Worm (Caenorhabditis elegans) whole organism, L2 larva: Measurements from ENCODE around the gene F11A5.18.

Experiments
- C34F6.9 ChIP-seq: fragments of 150-350 bp; optimal IDR thresholded peaks from 2 replicates; lab custom pipeline; 2014; ENCODE audit warnings: missing biosample characterization, missing genetic modification characterization
- ZK546.5 ChIP-seq: sonication (generic microtip); optimal IDR thresholded peaks from 2 replicates; lab custom pipeline; 2017; ENCODE audit warnings: missing biosample characterization, missing genetic modification characterization
- alr-1 ChIP-seq: fragments of 150-350 bp; optimal IDR thresholded peaks from 2 replicates; lab custom pipeline; 2014; ENCODE audit warnings: missing biosample characterization, missing genetic modification characterization
- aly-2 ChIP-seq: fragments of 150-350 bp; optimal IDR thresholded peaks from 2 replicates; lab custom pipeline; 2014; ENCODE audit warnings: missing biosample characterization, missing genetic modification characterization
- ama-1 ChIP-seq: fragments of 150-350 bp; optimal IDR thresholded peaks from 2 replicates; lab custom pipeline; 2018; ENCODE audit warnings: inconsistent platforms
- blmp-1 ChIP-seq: sonication (generic microtip); optimal IDR thresholded peaks from 2 replicates; lab custom pipeline; 2017; ENCODE audit warnings: missing genetic modification characterization, mild to moderate bottlenecking, missing compliant biosample characterization, antibody characterized with exemption, moderate library complexity; ENCODE audit not compliant: insufficient read depth
- ceh-16 ChIP-seq: fragments of 150-350 bp; optimal IDR thresholded peaks from 2 replicates; lab custom pipeline; 2014; ENCODE audit warnings: missing biosample characterization, missing genetic modification characterization
- crh-2 ChIP-seq: sonication (generic microtip); optimal IDR thresholded peaks from 2 replicates; lab custom pipeline; 2017; ENCODE audit warnings: missing biosample characterization, missing genetic modification characterization
- dmd-4 ChIP-seq: sonication (generic microtip); optimal IDR thresholded peaks from 2 replicates; lab custom pipeline; 2017; ENCODE audit warnings: missing biosample characterization, missing genetic modification characterization
- egl-27 ChIP-seq: sonication (generic microtip); optimal IDR thresholded peaks from 3 replicates; lab custom pipeline; 2017; ENCODE audit warnings: missing biosample characterization, missing genetic modification reagents, missing genetic modification characterization
- fos-1 ChIP-seq: fragments of 150-350 bp; optimal IDR thresholded peaks from 2 replicates; lab custom pipeline; 2014; ENCODE audit warnings: missing biosample characterization, missing genetic modification characterization
- gmeb-1 ChIP-seq: fragments of 150-350 bp; optimal IDR thresholded peaks from 2 replicates; lab custom pipeline; 2014; ENCODE audit warnings: missing biosample characterization, missing genetic modification characterization
- lin-11 ChIP-seq: fragments of 150-350 bp; sonication (generic microtip); optimal IDR thresholded peaks from 2 replicates; lab custom pipeline; 2014; ENCODE audit warnings: missing biosample characterization, missing genetic modification characterization, inconsistent platforms, mixed read lengths
- lin-13 ChIP-seq: fragments of 150-350 bp; optimal IDR thresholded peaks from 2 replicates; lab custom pipeline; 2014; ENCODE audit warnings: missing biosample characterization, missing genetic modification reagents, missing genetic modification characterization
- lin-39 ChIP-seq: fragments of 150-350 bp; optimal IDR thresholded peaks from 2 replicates; lab custom pipeline; 2014; ENCODE audit warnings: missing biosample characterization, missing genetic modification reagents, missing genetic modification characterization
- lsy-2 ChIP-seq, 2 experiments: fragments of 150-350 bp in 1 of 2; sonication (generic microtip) in 1 of 2; optimal IDR thresholded peaks; 2 replicates each; lab custom pipeline; 2014 to 2017; ENCODE audit warnings: missing biosample characterization in 2 of 2, missing genetic modification characterization in 2 of 2
- mab-5 ChIP-seq: fragments of 150-350 bp; optimal IDR thresholded peaks from 2 replicates; lab custom pipeline; 2014; ENCODE audit warnings: missing biosample characterization, missing genetic modification characterization
- nhr-10 ChIP-seq: sonication (generic microtip); optimal IDR thresholded peaks from 2 replicates; lab custom pipeline; 2017; ENCODE audit warnings: missing biosample characterization, missing genetic modification characterization
- nhr-11 ChIP-seq: fragments of 150-350 bp; optimal IDR thresholded peaks from 2 replicates; lab custom pipeline; 2014; ENCODE audit warnings: missing biosample characterization, missing genetic modification characterization
- nhr-12 ChIP-seq: fragments of 150-350 bp; optimal IDR thresholded peaks from 2 replicates; lab custom pipeline; 2014; ENCODE audit warnings: missing biosample characterization, missing genetic modification characterization
- nhr-129 ChIP-seq: fragments of 150-350 bp; optimal IDR thresholded peaks from 2 replicates; lab custom pipeline; 2014; ENCODE audit warnings: missing biosample characterization, missing genetic modification characterization
- nhr-21 ChIP-seq: fragments of 150-350 bp; optimal IDR thresholded peaks from 2 replicates; lab custom pipeline; 2014; ENCODE audit warnings: missing biosample characterization, missing genetic modification characterization
- nhr-23 ChIP-seq: fragments of 150-350 bp; optimal IDR thresholded peaks from 2 replicates; lab custom pipeline; 2014; ENCODE audit warnings: missing biosample characterization, missing genetic modification reagents, missing genetic modification characterization
- nhr-25 ChIP-seq: fragments of 150-350 bp; sonication (generic microtip); optimal IDR thresholded peaks from 3 replicates; lab custom pipeline; 2014; ENCODE audit warnings: missing biosample characterization, missing genetic modification characterization
- peb-1 ChIP-seq: fragments of 150-350 bp; optimal IDR thresholded peaks from 2 replicates; lab custom pipeline; 2014; ENCODE audit warnings: missing biosample characterization, missing genetic modification characterization
- sem-4 ChIP-seq: fragments of 150-350 bp; optimal IDR thresholded peaks from 2 replicates; lab custom pipeline; 2014; ENCODE audit warnings: missing biosample characterization, missing genetic modification reagents, missing genetic modification characterization
- skn-1 ChIP-seq: sonication (generic microtip); optimal IDR thresholded peaks from 2 replicates; lab custom pipeline; 2017; ENCODE audit warnings: missing biosample characterization, missing genetic modification characterization
- sma-9 ChIP-seq, 2 experiments: fragments of 150-350 bp in 1 of 2; sonication (generic microtip) in 1 of 2; optimal IDR thresholded peaks; 2 replicates each; lab custom pipeline; 2014 to 2016; ENCODE audit warnings: missing genetic modification characterization in 2 of 2, mild to moderate bottlenecking in 1 of 2, missing biosample characterization in 1 of 2, missing compliant biosample characterization in 1 of 2, missing genetic modification reagents in 1 of 2, moderate library complexity in 1 of 2
- snpc-4 ChIP-seq: fragments of 150-350 bp; optimal IDR thresholded peaks from 2 replicates; lab custom pipeline; 2014; ENCODE audit warnings: missing biosample characterization, missing genetic modification characterization
- unc-39 ChIP-seq: fragments of 150-350 bp; optimal IDR thresholded peaks from 2 replicates; lab custom pipeline; 2014; ENCODE audit warnings: missing biosample characterization, missing genetic modification characterization
- unc-55 ChIP-seq: fragments of 150-350 bp; sonication (generic microtip); optimal IDR thresholded peaks from 3 replicates; lab custom pipeline; 2014; ENCODE audit warnings: missing biosample characterization, missing genetic modification reagents, missing genetic modification characterization
- unc-62 ChIP-seq: fragments of 150-350 bp; optimal IDR thresholded peaks from 2 replicates; lab custom pipeline; 2014; ENCODE audit warnings: missing biosample characterization, missing genetic modification reagents, missing genetic modification characterization
- zag-1 ChIP-seq: fragments of 150-350 bp; optimal IDR thresholded peaks from 2 replicates; lab custom pipeline; 2014; ENCODE audit warnings: missing biosample characterization, missing genetic modification characterization
- ztf-1 ChIP-seq: fragments of 200-800 bp; sonication (Bioruptor generic); conservative IDR thresholded peaks from 2 replicates; pipeline ENCODE4 v1.3.6; 2022; ENCODE audit warnings: missing genetic modification characterization, missing compliant biosample characterization
- ztf-4 ChIP-seq: fragments of 150-350 bp; optimal IDR thresholded peaks from 2 replicates; lab custom pipeline; 2014; ENCODE audit warnings: missing biosample characterization, missing genetic modification characterization

Gene F11A5.18

ce11 chrV:16182110-16182509 is 20.6 kb upstream of the F11A5.18 start, which contains the start of gene srz-13:
Gene srz-13 (plus strand): TSS chrV:16182410.
- TF ChIP-seq nhr-10 (no peak), unc-39 (tag; lab: Kevin White, UChicago) (no peak), lin-13 (GFP tag; lab: Kevin White, UChicago) (no peak), lsy-2 (tag; optimal IDR thresholded peaks at IDR 0.05; lab: Kevin White, UChicago) (no peak), ztf-4 (tag; lab: Kevin White, UChicago) (no peak), aly-2 (no peak), lin-39 (tag; lab: Kevin White, UChicago) (no peak), gmeb-1 (tag; lab: Kevin White, UChicago) (no peak)

DNA sequence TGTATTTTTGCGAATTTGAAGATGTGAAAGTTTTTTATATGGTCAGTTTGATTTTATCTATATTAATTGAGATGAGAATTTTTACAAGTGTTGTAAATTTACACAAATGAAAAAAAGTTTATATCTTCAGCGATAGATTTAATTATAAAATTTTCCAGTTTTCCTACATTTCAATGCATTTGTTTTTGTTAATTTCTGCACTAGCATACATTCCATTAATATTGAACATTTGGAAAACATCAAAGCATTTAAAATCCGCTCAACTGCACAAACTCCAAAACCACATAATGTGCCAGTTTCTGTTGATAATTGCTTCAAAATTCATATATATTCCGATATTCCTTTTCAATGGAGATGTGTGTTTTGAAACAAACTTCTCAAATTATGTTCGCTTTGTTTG is 19.8 kb upstream of the F11A5.18 start, which contains the start of gene srh-277:
Gene srh-277 (plus strand): TSS at position 301 of the 400 bp plus-strand sequence.
- TF ChIP-seq lin-11 (tag; lab: Kevin White, UChicago) (no peak), C34F6.9 (tag; lab: Kevin White, UChicago) (no peak), lin-39 (tag; lab: Kevin White, UChicago) (no peak), gmeb-1 (tag; lab: Kevin White, UChicago) (no peak), nhr-10 (no peak), nhr-25 (tag; lab: Kevin White, UChicago) (no peak), sma-9 (GFP tag; optimal IDR thresholded peaks at IDR 0.05; lab: Kevin White, UChicago) (no peak), sma-9 (tag; optimal IDR thresholded peaks at IDR 0.05; lab: Kevin White, UChicago) (no peak), nhr-12 (no peak), zag-1 (tag; lab: Kevin White, UChicago) (no peak)

ce11 chrV:16183357-16183756 is 19.4 kb upstream of the F11A5.18 start, which contains the start of gene srz-14:
Gene srz-14 (plus strand): TSS chrV:16183657.
- no peak for TF ChIP-seq zag-1 (tag; lab: Kevin White, UChicago)
- TF ChIP-seq aly-2 = no peak
- TF ChIP-seq egl-27 = no peak
- TF ChIP-seq nhr-11 = no peak
- TF ChIP-seq lin-39 (tag; lab: Kevin White, UChicago) = no peak
- no peak for TF ChIP-seq ceh-16 (tag; lab: Kevin White, UChicago)
- TF ChIP-seq lin-13 (GFP tag; lab: Kevin White, UChicago) = no peak
- no peak for TF ChIP-seq fos-1 (tag; lab: Kevin White, UChicago)
- TF ChIP-seq lsy-2 (tag; optimal IDR thresholded peaks at IDR 0.05; lab: Kevin White, UChicago) = no peak
- TF ChIP-seq blmp-1 = no peak
- TF ChIP-seq ztf-4 (tag; lab: Kevin White, UChicago) = no peak
- no peak for TF ChIP-seq nhr-25 (tag; lab: Kevin White, UChicago)
- TF ChIP-seq crh-2 = no peak
- no peak for TF ChIP-seq peb-1 (tag; lab: Kevin White, UChicago)
- TF ChIP-seq nhr-23 = no peak
- no peak for TF ChIP-seq skn-1 (tag; lab: Kevin White, UChicago)
- TF ChIP-seq ztf-1 (GFP tag; lab: Robert Waterston, UW) = no peak
- no peak for TF ChIP-seq ama-1
- no peak for TF ChIP-seq dmd-4 (tag; lab: Kevin White, UChicago)

ce11 chrV:16190485-16190884 is 12.2 kb upstream of the F11A5.18 start, which contains the start of gene srh-281:
Gene srh-281 (plus strand): TSS chrV:16190785.
- TF ChIP-seq nhr-10 (no peak), mab-5 (no peak), sem-4 (no peak), dmd-4 (tag; lab: Kevin White, UChicago) (no peak), alr-1 (tag; lab: Kevin White, UChicago) (no peak), ZK546.5 (no peak), ztf-4 (tag; lab: Kevin White, UChicago) (no peak)

DNA sequence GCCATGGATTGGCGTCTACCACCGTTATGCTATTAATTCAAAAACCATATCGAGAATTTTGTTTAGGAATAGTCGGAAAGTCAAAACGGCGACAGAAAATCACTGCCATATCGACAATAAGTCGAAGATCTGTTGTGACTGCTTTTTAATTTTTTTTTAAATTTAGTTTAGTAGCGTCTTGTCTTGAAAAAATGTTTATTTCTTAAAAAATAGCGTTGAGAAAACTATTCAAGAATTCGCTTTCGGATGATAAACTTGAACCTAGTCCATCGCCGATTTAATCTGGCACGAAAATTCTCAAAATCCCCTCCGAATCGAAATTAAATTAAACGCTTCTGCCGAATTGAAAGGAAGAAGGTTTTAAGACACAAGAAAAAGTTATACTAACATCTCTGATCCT is 10.6 kb upstream of the F11A5.18 start, which contains the start of gene srh-279:
Gene srh-279 (plus strand): TSS at position 301 of the 400 bp plus-strand sequence.
- no peak for TF ChIP-seq nhr-12
- TF ChIP-seq nhr-21 = no peak
- TF ChIP-seq nhr-23 = no peak
- TF ChIP-seq nhr-11 = no peak
- no peak for TF ChIP-seq unc-62 (GFP tag; lab: Kevin White, UChicago)
- TF ChIP-seq lin-39 (tag; lab: Kevin White, UChicago) = no peak
- no peak for TF ChIP-seq peb-1 (tag; lab: Kevin White, UChicago)
- TF ChIP-seq lin-13 (GFP tag; lab: Kevin White, UChicago) = no peak
- no peak for TF ChIP-seq gmeb-1 (tag; lab: Kevin White, UChicago)
- TF ChIP-seq dmd-4 (tag; lab: Kevin White, UChicago) = no peak
- TF ChIP-seq unc-39 (tag; lab: Kevin White, UChicago) = no peak
- no peak for TF ChIP-seq sma-9 (GFP tag; optimal IDR thresholded peaks at IDR 0.05; lab: Kevin White, UChicago)
- no peak for TF ChIP-seq sma-9 (tag; optimal IDR thresholded peaks at IDR 0.05; lab: Kevin White, UChicago)
- TF ChIP-seq unc-55 (GFP tag; lab: Kevin White, UChicago) = no peak
- TF ChIP-seq snpc-4 (tag; lab: Kevin White, UChicago) = no peak
- TF ChIP-seq C34F6.9 (tag; lab: Kevin White, UChicago) = no peak
- no peak for TF ChIP-seq nhr-129 (tag; lab: Kevin White, UChicago)
